Fruit fly (Drosophila melanogaster): Measurements from ENCODE around the gene CG2187.

CG2187 gene

DNA sequence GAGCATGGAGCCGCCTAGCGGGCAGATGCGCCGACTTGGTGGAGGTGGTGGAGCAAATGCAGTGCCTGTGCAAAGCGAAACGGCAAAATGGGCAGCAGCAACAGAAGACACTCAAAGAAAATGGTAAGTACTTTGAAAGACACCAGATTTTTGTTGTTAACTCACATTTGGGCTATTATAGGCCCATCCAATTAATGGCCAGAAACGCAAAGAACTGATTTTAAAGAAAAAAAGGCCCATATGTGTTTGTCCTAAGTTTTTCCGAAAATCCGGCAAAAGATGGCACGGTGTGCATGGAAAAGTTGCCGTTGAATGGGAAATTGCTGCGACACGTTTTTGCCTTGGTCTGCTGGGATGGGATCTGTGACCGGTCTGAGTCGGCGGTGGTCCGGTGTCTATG lies 9.8 kb upstream of the CG2187 start:
- TF ChIP-seq HLH106 (tag; optimal IDR thresholded peaks at IDR 0.05), result no peak
- TF ChIP-seq h (GFP tag; optimal IDR thresholded peaks at IDR 0.05), result no peak
- no peak for TF ChIP-seq br (GFP tag; optimal IDR thresholded peaks at IDR 0.05)
- no peak for TF ChIP-seq Hr83 (GFP tag; optimal IDR thresholded peaks at IDR 0.05; ENCODE audit: poor library complexity, severe bottlenecking)
- TF ChIP-seq Sp1 (GFP tag; optimal IDR thresholded peaks at IDR 0.05), result no peak
- TF ChIP-seq brk (GFP tag; optimal IDR thresholded peaks at IDR 0.05), result no peak
- no peak for TF ChIP-seq Jra (GFP tag; optimal IDR thresholded peaks at IDR 0.05)
- TF ChIP-seq N (GFP tag; optimal IDR thresholded peaks at IDR 0.05), result no peak
- no peak for TF ChIP-seq usp (GFP tag; optimal IDR thresholded peaks at IDR 0.05)
- TF ChIP-seq OdsH (GFP tag; optimal IDR thresholded peaks at IDR 0.05), result no peak
- no peak for TF ChIP-seq foxo (GFP tag; optimal IDR thresholded peaks at IDR 0.05)
- TF ChIP-seq dsf (GFP tag; optimal IDR thresholded peaks at IDR 0.05; ENCODE audit: borderline replicate concordance), result no peak
- TF ChIP-seq CrebA (GFP tag; optimal IDR thresholded peaks at IDR 0.05; ENCODE audit: borderline replicate concordance), result no peak
- TF ChIP-seq pan (optimal IDR thresholded peaks at IDR 0.05), result no peak
- no peak for TF ChIP-seq rgr (GFP tag; optimal IDR thresholded peaks at IDR 0.05)

DNA sequence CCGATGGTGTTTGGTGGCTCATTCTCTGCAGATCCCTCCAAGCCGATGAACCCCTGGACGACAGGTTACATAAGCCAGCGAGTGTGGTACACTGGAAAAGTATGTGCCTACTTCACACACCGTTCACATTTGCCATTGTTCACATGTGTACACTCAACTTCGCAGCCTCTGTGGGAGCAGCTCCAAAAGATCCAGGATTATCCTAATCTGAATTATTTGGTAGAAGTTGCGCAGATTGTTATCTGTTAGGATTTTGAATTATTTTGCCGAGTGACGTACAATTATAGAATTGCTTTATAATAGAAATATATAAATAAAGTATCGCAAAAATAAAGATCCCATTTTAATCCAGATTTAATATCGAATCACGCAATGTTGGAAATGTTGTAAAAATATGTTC lies 9.1 kb upstream of the CG2187 start:
- TF ChIP-seq Vsx2 (GFP tag; optimal IDR thresholded peaks at IDR 0.05; ENCODE audit: partially characterized antibody), result no peak
- no peak for TF ChIP-seq sage (GFP tag; optimal IDR thresholded peaks at IDR 0.05)
- TF ChIP-seq lola (GFP tag; optimal IDR thresholded peaks at IDR 0.05), result no peak
- no peak for TF ChIP-seq OdsH (GFP tag; optimal IDR thresholded peaks at IDR 0.05)
- no peak for TF ChIP-seq Mio (GFP tag; optimal IDR thresholded peaks at IDR 0.05)
- no peak for TF ChIP-seq jim (GFP tag; optimal IDR thresholded peaks at IDR 0.05)
- TF ChIP-seq foxo (GFP tag; optimal IDR thresholded peaks at IDR 0.05), result no peak
- no peak for TF ChIP-seq Hr83 (GFP tag; optimal IDR thresholded peaks at IDR 0.05; ENCODE audit: poor library complexity, severe bottlenecking)
- TF ChIP-seq Dfd (GFP tag; optimal IDR thresholded peaks at IDR 0.05), result no peak
- no peak for TF ChIP-seq Jra (GFP tag; optimal IDR thresholded peaks at IDR 0.05)
- TF ChIP-seq CrebA (GFP tag; optimal IDR thresholded peaks at IDR 0.05; ENCODE audit: borderline replicate concordance), result no peak
- no peak for TF ChIP-seq psq (GFP tag; optimal IDR thresholded peaks at IDR 0.05)
- no peak for TF ChIP-seq Myc (optimal IDR thresholded peaks at IDR 0.05)
- no peak for TF ChIP-seq HLH106 (tag; optimal IDR thresholded peaks at IDR 0.05)
- TF ChIP-seq N (GFP tag; optimal IDR thresholded peaks at IDR 0.05), result no peak
- TF ChIP-seq h (GFP tag; optimal IDR thresholded peaks at IDR 0.05), result no peak
- no peak for TF ChIP-seq Sp1 (GFP tag; optimal IDR thresholded peaks at IDR 0.05)

DNA sequence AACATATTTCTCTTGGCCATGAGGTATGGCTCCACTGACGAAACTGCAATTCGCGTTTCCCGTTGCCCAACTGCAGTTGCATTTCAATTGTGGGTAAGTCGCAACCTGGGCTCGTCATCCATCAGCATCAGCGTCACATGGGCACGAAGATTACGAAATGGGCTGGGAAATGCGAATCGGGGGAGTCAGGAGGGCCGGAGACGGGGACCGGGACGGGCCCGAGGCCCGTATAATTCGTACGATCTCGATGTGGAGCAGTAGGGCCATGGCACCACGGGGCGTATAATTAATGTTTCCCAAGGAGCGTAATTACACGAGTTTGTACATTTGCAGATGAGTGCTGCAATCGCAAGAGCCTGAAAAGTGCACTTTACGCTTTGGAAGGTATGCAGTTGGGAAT lies 6.7 kb upstream of the CG2187 start:
- peak; percentile 99 for TF ChIP-seq Dfd (GFP tag; optimal IDR thresholded peaks at IDR 0.05)
- no peak for TF ChIP-seq Hnf4 (GFP tag; optimal IDR thresholded peaks at IDR 0.05)

DNA sequence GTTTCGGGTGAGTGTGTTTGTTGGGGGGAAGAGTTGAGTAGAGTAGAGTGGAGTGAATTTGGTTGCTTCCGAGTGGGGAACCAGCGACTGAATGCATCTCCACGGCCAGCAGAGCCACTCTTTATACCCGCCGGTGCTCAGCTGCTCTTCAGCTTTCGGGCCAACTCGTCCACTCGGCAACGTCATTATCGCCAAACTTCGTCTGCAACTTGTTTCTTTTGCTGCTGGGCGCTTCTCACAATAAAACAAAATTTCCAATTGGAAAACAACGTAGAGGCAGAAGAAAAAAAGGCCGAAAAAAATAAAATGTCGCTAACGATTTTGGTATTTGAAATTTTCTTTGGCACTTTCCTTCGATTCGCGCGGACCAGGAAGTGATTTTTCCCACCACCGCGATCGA lies 6.2 kb upstream of the CG2187 start, which contains the start of gene CG2150:
Gene CG2150, minus strand, starts transcription at position 101 of the 400 bp plus-strand sequence.
- TF ChIP-seq CG9705 (GFP tag; optimal IDR thresholded peaks at IDR 0.05) (no peak), Hr78 (GFP tag; optimal IDR thresholded peaks at IDR 0.05) (no peak), psq (GFP tag; optimal IDR thresholded peaks at IDR 0.05) (no peak), br (GFP tag; optimal IDR thresholded peaks at IDR 0.05) (no peak), Dif (GFP tag; optimal IDR thresholded peaks at IDR 0.05; ENCODE audit: partially characterized antibody) (no peak), foxo (GFP tag; optimal IDR thresholded peaks at IDR 0.05) (no peak), dsf (GFP tag; optimal IDR thresholded peaks at IDR 0.05; ENCODE audit: borderline replicate concordance) (no peak), tai (GFP tag; optimal IDR thresholded peaks at IDR 0.05) (no peak), lola (GFP tag; optimal IDR thresholded peaks at IDR 0.05) (no peak)

DNA sequence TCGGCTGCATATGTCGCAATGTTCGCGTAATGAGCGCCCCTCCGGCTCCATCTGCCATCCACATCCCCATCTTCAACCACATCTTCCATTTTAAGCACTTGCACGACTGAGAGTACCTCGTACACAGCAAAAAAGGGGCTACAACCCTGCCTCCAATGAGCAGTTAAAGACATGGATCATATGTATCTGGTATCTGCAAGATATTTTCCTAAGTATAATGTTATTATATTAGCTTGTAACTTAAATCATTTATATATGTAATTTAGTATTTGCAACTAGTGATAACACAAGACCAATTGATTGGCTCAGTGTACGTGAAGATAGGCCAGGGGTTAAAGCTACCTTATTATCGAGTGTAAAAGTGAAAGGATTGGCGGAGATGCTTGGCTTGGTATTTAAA lies 4.2 kb upstream of the CG2187 start:
- TF ChIP-seq fru (GFP tag; optimal IDR thresholded peaks at IDR 0.05), result peak; percentile 4
- TF ChIP-seq brk (GFP tag; optimal IDR thresholded peaks at IDR 0.05), result no peak
- TF ChIP-seq psq (GFP tag; optimal IDR thresholded peaks at IDR 0.05), result no peak
- TF ChIP-seq Rel (GFP tag; optimal IDR thresholded peaks at IDR 0.05), result no peak
- TF ChIP-seq Rel (tag; optimal IDR thresholded peaks at IDR 0.05), result no peak
- TF ChIP-seq br (GFP tag; optimal IDR thresholded peaks at IDR 0.05), result no peak
- no peak for TF ChIP-seq woc (GFP tag; optimal IDR thresholded peaks at IDR 0.05)
